Fruit fly (Drosophila melanogaster): ENCODE data around the gene Sec61gamma.

The Sec61gamma gene

dm6 chrX:19615990-19616663, 27.0 kb upstream of the Sec61gamma start, which contains the start of gene CG14210 (continued):
- TF ChIP-seq zen2 (GFP tag; IDR thresholded peaks at IDR 0.05; ENCODE audit: partially characterized antibody) = peak; percentile 78

DNA sequence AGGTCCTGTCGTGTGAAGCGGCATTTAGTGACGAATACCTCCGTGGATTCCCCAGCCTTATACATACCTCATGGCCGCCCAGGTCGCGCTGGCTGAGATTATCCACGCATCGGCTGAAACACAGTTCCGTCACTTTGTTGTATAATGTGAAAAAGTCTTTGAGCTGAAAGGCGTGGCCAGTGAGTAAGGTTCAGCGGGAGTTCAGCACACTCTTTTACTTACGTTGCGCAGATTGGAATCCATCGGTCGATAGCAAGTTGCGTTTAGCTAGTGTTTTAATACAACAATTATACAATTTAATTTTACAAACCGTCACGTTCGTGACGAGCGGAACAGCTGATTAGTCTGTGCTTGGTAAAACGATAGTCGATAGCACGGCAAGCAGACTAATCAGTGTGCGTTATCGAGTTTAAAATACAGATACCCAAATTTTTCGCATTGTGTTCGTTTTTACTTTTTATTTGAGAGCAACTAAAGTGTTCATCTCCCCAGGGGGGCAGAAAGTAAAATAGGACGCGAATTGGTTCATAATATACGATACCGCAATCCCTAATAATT, 24.9 kb upstream of the Sec61gamma start, which contains the start of the genes Pstk and Tim9b:
TSS of gene Pstk (minus strand) at position 355 of the 558 bp plus-strand sequence.
TSS of gene Tim9b (minus strand) at position 355 of the 558 bp plus-strand sequence.
- TF ChIP-seq CG8478 (optimal IDR thresholded peaks at IDR 0.05) = no peak
- no peak for TF ChIP-seq pita (GFP tag; optimal IDR thresholded peaks at IDR 0.05)
- no peak for TF ChIP-seq CTCF (GFP tag; optimal IDR thresholded peaks at IDR 0.05)
- TF ChIP-seq CG2129 (GFP tag; IDR thresholded peaks at IDR 0.05; ENCODE audit: partially characterized antibody) = 0 out of 2 replicates have a peak, but pooled peaks have one; percentile 15
- no peak for TF ChIP-seq CG15011 (GFP tag; optimal IDR thresholded peaks at IDR 0.05)
- peak; percentile 49; the same call in 3 of the 4 replicates for TF ChIP-seq Dll (GFP tag; IDR thresholded peaks at IDR 0.05; ENCODE audit: partially characterized antibody)
- peak; percentile 77 for TF ChIP-seq CG6791 (GFP tag; IDR thresholded peaks at IDR 0.05; ENCODE audit: partially characterized antibody)
- TF ChIP-seq CG10431 (GFP tag; optimal IDR thresholded peaks at IDR 0.05) = no peak
- peak; percentile 59; the same call in 2 of the 3 replicates for TF ChIP-seq Opbp (GFP tag; IDR thresholded peaks at IDR 0.05; ENCODE audit: partially characterized antibody)
- no peak for TF ChIP-seq run (tag; optimal IDR thresholded peaks at IDR 0.05)
- peak; percentile 29; the same call in 1 of the 2 replicates for TF ChIP-seq nerfin-2 (GFP tag; IDR thresholded peaks at IDR 0.05; ENCODE audit: partially characterized antibody)
- peak; percentile 68 for TF ChIP-seq tna (GFP tag; IDR thresholded peaks at IDR 0.05; ENCODE audit: partially characterized antibody)
- no peak for TF ChIP-seq esg (GFP tag; conservative IDR thresholded peaks at IDR 0.05)
- TF ChIP-seq Sry-δ (GFP tag; optimal IDR thresholded peaks at IDR 0.05) = peak; percentile 21
- 0 out of 2 replicates have a peak, but pooled peaks have one; percentile 46 for TF ChIP-seq sna (GFP tag; IDR thresholded peaks at IDR 0.05; ENCODE audit: partially characterized antibody)
- TF ChIP-seq BEAF-32 (GFP tag; optimal IDR thresholded peaks at IDR 0.05) = peak; percentile 55
- TF ChIP-seq Dp (GFP tag; optimal IDR thresholded peaks at IDR 0.05) = peak; percentile 77
- TF ChIP-seq ato (GFP tag; IDR thresholded peaks at IDR 0.05; ENCODE audit: partially characterized antibody) = peak; percentile 21; the same call in 1 of the 2 replicates
- no peak for TF ChIP-seq Ptx1 (GFP tag; IDR thresholded peaks at IDR 0.05)
- no peak for TF ChIP-seq CG33213 (GFP tag; optimal IDR thresholded peaks at IDR 0.05)
- TF ChIP-seq amos (GFP tag; IDR thresholded peaks at IDR 0.05; ENCODE audit: partially characterized antibody) = peak; percentile 48; the same call in 1 of the 2 replicates
- no peak for TF ChIP-seq CG4424 (GFP tag; optimal IDR thresholded peaks at IDR 0.05)
- TF ChIP-seq CG16813 (GFP tag; IDR thresholded peaks at IDR 0.05; ENCODE audit: partially characterized antibody) = peak; percentile 45; the same call in 1 of the 3 replicates
- peak in 1 of 2 experiments; percentile 93 for TF ChIP-seq Pdp1 (GFP tag; optimal IDR thresholded peaks at IDR 0.05)
- no peak for TF ChIP-seq her (GFP tag; optimal IDR thresholded peaks at IDR 0.05)
- TF ChIP-seq Tbp (GFP tag; optimal IDR thresholded peaks at IDR 0.05) = no peak
- no peak for TF ChIP-seq vnd (GFP tag; IDR thresholded peaks at IDR 0.05; ENCODE audit: partially characterized antibody)
- TF ChIP-seq crp (GFP tag; optimal IDR thresholded peaks at IDR 0.05) = peak; percentile 17 to 85
- TF ChIP-seq E2f2 (GFP tag; IDR thresholded peaks at IDR 0.05) = peak; percentile 84
- TF ChIP-seq CG2116 (GFP tag; optimal IDR thresholded peaks at IDR 0.05) = peak; percentile 89
- peak; percentile 71 for TF ChIP-seq Dref (GFP tag; IDR thresholded peaks at IDR 0.05)
- peak; percentile 66 for TF ChIP-seq HLH4C (GFP tag; IDR thresholded peaks at IDR 0.05; ENCODE audit: partially characterized antibody)
- peak; percentile 54 for TF ChIP-seq MBD-R2 (GFP tag; IDR thresholded peaks at IDR 0.05)
- no peak for TF ChIP-seq CG10654 (GFP tag; optimal IDR thresholded peaks at IDR 0.05)
- TF ChIP-seq pfk (GFP tag; optimal IDR thresholded peaks at IDR 0.05) = peak; percentile 28
- peak; percentile 67 for TF ChIP-seq CG13287 (GFP tag; IDR thresholded peaks at IDR 0.05; ENCODE audit: partially characterized antibody)
- peak; percentile 73 for TF ChIP-seq bbx (GFP tag; IDR thresholded peaks at IDR 0.05; ENCODE audit: partially characterized antibody)
- TF ChIP-seq CG34224 (GFP tag; IDR thresholded peaks at IDR 0.05; ENCODE audit: partially characterized antibody) = peak; percentile 62
- no peak for TF ChIP-seq CG3995 (GFP tag; optimal IDR thresholded peaks at IDR 0.05)
- TF ChIP-seq Scr (GFP tag; IDR thresholded peaks at IDR 0.05; ENCODE audit: partially characterized antibody) = peak; percentile 64
- peak; percentile 58; the same call in 2 of the 3 replicates for TF ChIP-seq hb (GFP tag; IDR thresholded peaks at IDR 0.05; ENCODE audit: partially characterized antibody)
- no peak for TF ChIP-seq Eip74EF (GFP tag; optimal IDR thresholded peaks at IDR 0.05)
- peak; percentile 38 for TF ChIP-seq pzg (GFP tag; optimal IDR thresholded peaks at IDR 0.05)

Measured in whole organism, embryonic.